Worm (Caenorhabditis elegans): Measurements from ENCODE around the gene mec-7.

ce11 chrX:7726351-7726750 lies 50.1 kb downstream of the mec-7 start:
- no peak for TF ChIP-seq pha-4 (tag; optimal IDR thresholded peaks at IDR 0.05)
- TF ChIP-seq snpc-4 (tag; optimal IDR thresholded peaks at IDR 0.05), result no peak
- no peak for TF ChIP-seq ces-1 (GFP tag; optimal IDR thresholded peaks at IDR 0.05)
- no peak for TF ChIP-seq unc-62 (GFP tag; optimal IDR thresholded peaks at IDR 0.05)

Data from whole organism, mixed stage, embryonic.